Fruit fly (Drosophila melanogaster) whole organism, embryonic: Measurements from ENCODE around the gene P5CDh1.

Experiments
- Ada2b ChIP-seq: fragments of 200-800 bp; sonication (Bioruptor generic); IDR thresholded peaks from 2 replicates; pipeline ENCODE4 v1.3.6; 2022; ENCODE audit warnings: missing biosample characterization, missing genetic modification characterization
- C15 ChIP-seq: fragments of 200-800 bp; sonication (Bioruptor generic); IDR thresholded peaks from 3 replicates; pipeline ENCODE4 v1.3.6; 2022; ENCODE audit warnings: missing biosample characterization, missing genetic modification characterization
- CG10209 ChIP-seq: fragments of 200-800 bp; sonication (Bioruptor generic); optimal IDR thresholded peaks from 3 replicates; lab custom pipeline; 2017; ENCODE audit warnings: missing biosample characterization, mild to moderate bottlenecking, missing genetic modification characterization, missing genetic modification reagents
- CG10267 ChIP-seq: fragments of 200-800 bp; sonication (Bioruptor generic); optimal IDR thresholded peaks from 2 replicates; lab custom pipeline; 2018; ENCODE audit warnings: missing biosample characterization, mild to moderate bottlenecking, missing genetic modification characterization, moderate library complexity
- CG11504 ChIP-seq: fragments of 200-800 bp; sonication (Bioruptor generic); optimal IDR thresholded peaks from 3 replicates; lab custom pipeline; 2019; ENCODE audit warnings: missing biosample characterization, mild to moderate bottlenecking, missing genetic modification characterization, moderate library complexity
- CG11695 ChIP-seq: fragments of 200-800 bp; sonication (Bioruptor generic); IDR thresholded peaks from 3 replicates; pipeline ENCODE4 v1.3.6; 2022; ENCODE audit warnings: missing biosample characterization, missing genetic modification characterization
- CG12155 ChIP-seq: fragments of 200-800 bp; sonication (Bioruptor generic); optimal IDR thresholded peaks from 3 replicates; lab custom pipeline; 2016; ENCODE audit warnings: missing biosample characterization, missing genetic modification characterization
- CG12299 ChIP-seq: fragments of 200-800 bp; sonication (Bioruptor generic); optimal IDR thresholded peaks from 2 replicates; lab custom pipeline; 2018; ENCODE audit warnings: missing biosample characterization, mild to moderate bottlenecking, missing genetic modification characterization
- CG12744 ChIP-seq: fragments of 200-800 bp; sonication (Bioruptor generic); optimal IDR thresholded peaks from 2 replicates; lab custom pipeline; 2016; ENCODE audit warnings: missing biosample characterization, missing genetic modification characterization
- CG17359 ChIP-seq: fragments of 200-800 bp; sonication (Bioruptor generic); optimal IDR thresholded peaks from 3 replicates; lab custom pipeline; 2018; ENCODE audit warnings: missing biosample characterization, mild to moderate bottlenecking, missing genetic modification characterization, moderate library complexity
- CG18262 ChIP-seq: fragments of 200-800 bp; optimal IDR thresholded peaks from 3 replicates; lab custom pipeline; 2019; ENCODE audit warnings: missing biosample characterization, mild to moderate bottlenecking, missing genetic modification characterization, moderate library complexity
- CG2116 ChIP-seq: fragments of 200-800 bp; sonication (Bioruptor generic); optimal IDR thresholded peaks from 3 replicates; lab custom pipeline; 2018; ENCODE audit warnings: missing biosample characterization, mild to moderate bottlenecking, missing genetic modification characterization
- CG2120 ChIP-seq: fragments of 200-800 bp; sonication (Bioruptor generic); optimal IDR thresholded peaks from 3 replicates; lab custom pipeline; 2016; ENCODE audit warnings: missing biosample characterization, missing genetic modification characterization
- CG2678 ChIP-seq: fragments of 200-800 bp; sonication (Bioruptor generic); optimal IDR thresholded peaks from 3 replicates; lab custom pipeline; 2019; ENCODE audit warnings: missing biosample characterization, mild to moderate bottlenecking, missing genetic modification characterization, moderate library complexity
- CG6854 ChIP-seq: fragments of 200-800 bp; sonication (Bioruptor generic); optimal IDR thresholded peaks from 3 replicates; lab custom pipeline; 2017; ENCODE audit warnings: missing biosample characterization, mild to moderate bottlenecking, missing genetic modification characterization
- CG8089 ChIP-seq: fragments of 200-800 bp; sonication (Bioruptor generic); optimal IDR thresholded peaks from 3 replicates; lab custom pipeline; 2016; ENCODE audit warnings: missing biosample characterization, missing genetic modification characterization
- CG9215 ChIP-seq: fragments of 200-800 bp; sonication (Bioruptor generic); IDR thresholded peaks from 2 replicates; pipeline ENCODE4 v1.3.6; 2022; ENCODE audit warnings: missing biosample characterization, missing genetic modification characterization
- Dll ChIP-seq: fragments of 200-800 bp; sonication (Bioruptor generic); IDR thresholded peaks from 4 replicates; pipeline ENCODE4 v1.3.6; 2022; ENCODE audit warnings: missing biosample characterization, missing genetic modification characterization; ENCODE audit not compliant: partially characterized antibody
- Dp ChIP-seq: fragments of 200-800 bp; sonication (Bioruptor generic); optimal IDR thresholded peaks from 2 replicates; lab custom pipeline; 2018; ENCODE audit warnings: missing biosample characterization, mild to moderate bottlenecking, missing genetic modification characterization, moderate library complexity
- Fer1 ChIP-seq: fragments of 200-800 bp; sonication (Bioruptor generic); optimal IDR thresholded peaks from 2 replicates; lab custom pipeline; 2017; ENCODE audit warnings: missing biosample characterization, mild to moderate bottlenecking, missing genetic modification characterization
- GATAe ChIP-seq: fragments of 200-800 bp; sonication (Bioruptor generic); conservative IDR thresholded peaks from 2 replicates; pipeline ENCODE4 v1.3.6; 2022; ENCODE audit warnings: missing biosample characterization, missing genetic modification characterization
- Hr3 ChIP-seq: fragments of 200-800 bp; sonication (Bioruptor generic); optimal IDR thresholded peaks from 3 replicates; lab custom pipeline; 2016; ENCODE audit warnings: missing biosample characterization, missing genetic modification characterization
- Lpt ChIP-seq: fragments of >200 bp; optimal IDR thresholded peaks from 2 replicates; lab custom pipeline; 2018; ENCODE audit warnings: missing biosample characterization, missing genetic modification characterization
- Mes4 ChIP-seq: fragments of 200-800 bp; sonication (Bioruptor generic); optimal IDR thresholded peaks from 2 replicates; lab custom pipeline; 2016; ENCODE audit warnings: missing biosample characterization, missing genetic modification characterization
- Mrtf ChIP-seq: fragments of 200-800 bp; sonication (Bioruptor generic); IDR thresholded peaks from 3 replicates; pipeline ENCODE4 v1.3.6; 2022; ENCODE audit warnings: missing biosample characterization, missing genetic modification characterization
- Nf-YA ChIP-seq: fragments of 200-800 bp; sonication (Bioruptor generic); IDR thresholded peaks from 2 replicates; pipeline ENCODE4 v1.3.6; 2022; ENCODE audit warnings: missing biosample characterization, missing genetic modification characterization
- Rx ChIP-seq: fragments of 200-800 bp; sonication (Bioruptor generic); IDR thresholded peaks from 2 replicates; pipeline ENCODE4 v1.3.6; 2022; ENCODE audit warnings: missing biosample characterization, missing genetic modification characterization
- Sry-δ ChIP-seq: fragments of 200-800 bp; sonication (Bioruptor generic); optimal IDR thresholded peaks from 2 replicates; lab custom pipeline; 2016; ENCODE audit warnings: missing biosample characterization, missing genetic modification characterization
- Stat92E ChIP-seq, 3 experiments: fragments of >200 bp in 2 of 3; fragments of 200-800 bp in 1 of 3; sonication (Bioruptor generic) in 1 of 3; optimal IDR thresholded peaks; 2 replicates each; lab custom pipeline; 2017 to 2019; ENCODE audit warnings: missing biosample characterization in 3 of 3, missing genetic modification characterization in 3 of 3, mild to moderate bottlenecking in 1 of 3, moderate library complexity in 1 of 3
- TFAM ChIP-seq: fragments of 200-800 bp; sonication (Bioruptor generic); optimal IDR thresholded peaks from 2 replicates; lab custom pipeline; 2017; ENCODE audit warnings: missing biosample characterization, missing genetic modification characterization, inconsistent platforms
- Taf1 ChIP-seq: fragments of 200-800 bp; sonication (Bioruptor generic); IDR thresholded peaks from 2 replicates; pipeline ENCODE4 v1.3.6; 2022; ENCODE audit warnings: missing biosample characterization, missing genetic modification characterization
- Xbp1 ChIP-seq: fragments of 200-800 bp; sonication (Bioruptor generic); optimal IDR thresholded peaks from 3 replicates; lab custom pipeline; 2016; ENCODE audit warnings: missing biosample characterization, mild to moderate bottlenecking, missing genetic modification characterization
- abd-A ChIP-seq: fragments of 200-800 bp; sonication (Bioruptor generic); optimal IDR thresholded peaks from 3 replicates; lab custom pipeline; 2019; ENCODE audit warnings: missing biosample characterization, mild to moderate bottlenecking, missing genetic modification characterization, moderate library complexity
- br ChIP-seq: fragments of >200 bp; optimal IDR thresholded peaks from 2 replicates; lab custom pipeline; 2017
- eyg ChIP-seq: fragments of 200-800 bp; sonication (Bioruptor generic); optimal IDR thresholded peaks from 3 replicates; lab custom pipeline; 2016; ENCODE audit warnings: missing biosample characterization, missing genetic modification characterization
- fd3F ChIP-seq: fragments of 200-800 bp; sonication (Bioruptor generic); optimal IDR thresholded peaks from 2 replicates; lab custom pipeline; 2018; ENCODE audit warnings: missing biosample characterization, mild to moderate bottlenecking, missing genetic modification characterization, moderate library complexity
- gcm ChIP-seq: fragments of 200-800 bp; sonication (Bioruptor generic); optimal IDR thresholded peaks from 2 replicates; lab custom pipeline; 2019; ENCODE audit warnings: missing biosample characterization, mild to moderate bottlenecking, missing genetic modification characterization, moderate library complexity
- gro ChIP-seq: fragments of 200-800 bp; sonication (Bioruptor generic); optimal IDR thresholded peaks from 2 replicates; lab custom pipeline; 2016; ENCODE audit warnings: missing biosample characterization, missing genetic modification characterization
- her ChIP-seq: fragments of 200-800 bp; sonication (Bioruptor generic); optimal IDR thresholded peaks from 2 replicates; lab custom pipeline; 2016; ENCODE audit warnings: missing biosample characterization, missing genetic modification characterization
- hth ChIP-seq: fragments of >200 bp; optimal IDR thresholded peaks from 2 replicates; lab custom pipeline; 2017; ENCODE audit warnings: inconsistent platforms
- jumu ChIP-seq: fragments of 200-800 bp; sonication (Bioruptor generic); optimal IDR thresholded peaks from 3 replicates; lab custom pipeline; 2016; ENCODE audit warnings: missing biosample characterization, missing genetic modification characterization
- nerfin-2 ChIP-seq: fragments of 200-800 bp; sonication (Bioruptor generic); IDR thresholded peaks from 2 replicates; pipeline ENCODE4 v1.3.6; 2022; ENCODE audit warnings: missing biosample characterization, missing genetic modification characterization; ENCODE audit not compliant: partially characterized antibody
- peb ChIP-seq: fragments of 200-800 bp; sonication (Bioruptor generic); IDR thresholded peaks from 2 replicates; pipeline ENCODE4 v1.3.6; 2022; ENCODE audit warnings: missing biosample characterization, missing genetic modification characterization
- pum ChIP-seq: fragments of 200-800 bp; sonication (Bioruptor generic); optimal IDR thresholded peaks from 2 replicates; lab custom pipeline; 2016; ENCODE audit warnings: missing biosample characterization, missing genetic modification characterization
- ranshi ChIP-seq: fragments of 200-800 bp; sonication (Bioruptor generic); IDR thresholded peaks from 2 replicates; pipeline ENCODE4 v1.3.6; 2022; ENCODE audit warnings: missing biosample characterization, missing genetic modification characterization
- rib ChIP-seq: fragments of 200-800 bp; sonication (Bioruptor generic); IDR thresholded peaks from 2 replicates; pipeline ENCODE4 v1.3.6; 2022; ENCODE audit warnings: missing biosample characterization, missing genetic modification characterization
- run ChIP-seq: fragments of 200-800 bp; sonication (Bioruptor generic); optimal IDR thresholded peaks from 3 replicates; lab custom pipeline; 2018; ENCODE audit warnings: missing biosample characterization, mild to moderate bottlenecking, missing genetic modification characterization
- sens ChIP-seq: fragments of 200-800 bp; sonication (Bioruptor generic); peaks from one replicate; lab custom pipeline; 2016; ENCODE audit warnings: missing biosample characterization, missing genetic modification characterization
- slou ChIP-seq: fragments of 200-800 bp; sonication (Bioruptor generic); optimal IDR thresholded peaks from 3 replicates; lab custom pipeline; 2016; ENCODE audit warnings: missing biosample characterization, missing genetic modification characterization
- toy ChIP-seq: fragments of 200-800 bp; sonication (Bioruptor generic); IDR thresholded peaks from 2 replicates; pipeline ENCODE4 v1.3.6; 2022; ENCODE audit warnings: missing biosample characterization, missing genetic modification characterization
- ttk ChIP-seq: fragments of 200-800 bp; sonication (Bioruptor generic); IDR thresholded peaks from 2 replicates; pipeline ENCODE4 v2.1.2; 2022; ENCODE audit warnings: missing biosample characterization, missing genetic modification characterization
- unc-4 ChIP-seq: fragments of 200-800 bp; sonication (Bioruptor generic); IDR thresholded peaks from 2 replicates; pipeline ENCODE4 v1.3.6; 2022; ENCODE audit warnings: missing biosample characterization, missing genetic modification characterization; ENCODE audit not compliant: partially characterized antibody
- wek ChIP-seq: fragments of 200-800 bp; sonication (Bioruptor generic); optimal IDR thresholded peaks from 3 replicates; lab custom pipeline; 2018; ENCODE audit warnings: missing biosample characterization, mild to moderate bottlenecking, missing genetic modification characterization, moderate library complexity

P5CDh1 gene

DNA sequence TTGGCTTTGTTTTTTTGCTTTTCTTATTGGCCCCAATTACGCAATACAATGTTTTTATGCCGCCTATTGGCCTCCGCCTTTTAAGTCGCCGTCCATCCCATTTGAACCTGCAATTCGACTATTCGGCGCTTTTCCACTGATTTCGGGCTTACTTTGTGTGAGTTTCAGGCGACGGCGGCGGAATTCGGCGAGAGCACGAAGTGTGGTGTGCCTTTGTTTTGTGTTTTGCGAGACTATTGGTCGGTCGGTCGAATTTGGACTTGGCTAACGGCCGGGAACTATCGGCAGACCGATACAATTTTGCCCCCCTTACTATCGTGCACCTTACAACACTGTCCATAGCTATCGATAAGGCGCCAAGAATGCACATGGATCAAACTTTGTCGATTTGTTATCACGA, at the start of gene P5CDh1 (continued):
- no peak for TF ChIP-seq run
- no peak for TF ChIP-seq CG6854 (GFP tag; lab: Kevin White, UChicago)
- peak; percentile 22 for TF ChIP-seq sens (GFP tag; lab: Kevin White, UChicago)
- no peak for TF ChIP-seq jumu (GFP tag; lab: Kevin White, UChicago)
- TF ChIP-seq CG9215 (GFP tag; lab: Robert Waterston, UW), result no peak
- peak; percentile 48 for TF ChIP-seq her (GFP tag; lab: Kevin White, UChicago)
- TF ChIP-seq fd3F, result no peak
- no peak for TF ChIP-seq pum
- no peak for TF ChIP-seq Ada2b
- no peak for TF ChIP-seq Hr3 (GFP tag; lab: Kevin White, UChicago)
- TF ChIP-seq eyg (GFP tag; lab: Kevin White, UChicago), result no peak
- no peak for TF ChIP-seq ttk (GFP tag; lab: Robert Waterston, UW)
- no peak for TF ChIP-seq rib (GFP tag; lab: Robert Waterston, UW)
- TF ChIP-seq CG11695 (GFP tag; lab: Robert Waterston, UW), result peak; percentile 33; the same call in 1 of the 3 replicates
- peak; percentile 54 for TF ChIP-seq Fer1 (GFP tag; lab: Kevin White, UChicago)
- peak; percentile 97 for TF ChIP-seq Dp (GFP tag; lab: Kevin White, UChicago)
- peak; percentile 91 for TF ChIP-seq unc-4 (GFP tag; lab: Robert Waterston, UW)
- no peak for TF ChIP-seq peb (GFP tag; lab: Robert Waterston, UW)
- TF ChIP-seq CG12744 (GFP tag; lab: Kevin White, UChicago), result no peak
- no peak for TF ChIP-seq Taf1 (GFP tag; lab: Robert Waterston, UW)
- TF ChIP-seq GATAe (GFP tag; lab: Robert Waterston, UW), result no peak
- no peak for TF ChIP-seq Lpt
- TF ChIP-seq Rx (GFP tag; lab: Robert Waterston, UW), result no peak
- no peak for TF ChIP-seq C15 (GFP tag; lab: Robert Waterston, UW)
- TF ChIP-seq wek, result peak; percentile 18
- no peak for TF ChIP-seq br (lab: Kevin White, UChicago)
- peak; percentile 55 for TF ChIP-seq CG2120 (GFP tag; lab: Kevin White, UChicago)
- peak; percentile 2 for TF ChIP-seq CG17359 (tag; lab: Kevin White, UChicago)
- TF ChIP-seq hth (lab: Kevin White, UChicago), result no peak
- TF ChIP-seq CG18262 (tag; lab: Kevin White, UChicago), result no peak
- peak; percentile 87; the same call in 3 of the 4 replicates for TF ChIP-seq Dll (GFP tag; lab: Robert Waterston, UW)
- peak; percentile 54 for TF ChIP-seq gro (GFP tag; lab: Kevin White, UChicago)
- peak; percentile 15; the same call in 1 of the 2 replicates for TF ChIP-seq ranshi (GFP tag; lab: Robert Waterston, UW)
- TF ChIP-seq toy (GFP tag; lab: Robert Waterston, UW), result no peak
- no peak for TF ChIP-seq CG2678 (tag; lab: Kevin White, UChicago)
- peak; percentile 90 for TF ChIP-seq CG2116 (GFP tag; lab: Kevin White, UChicago)
- no peak for TF ChIP-seq CG10209
- TF ChIP-seq nerfin-2 (GFP tag; lab: Robert Waterston, UW), result peak; percentile 86
- no peak for TF ChIP-seq TFAM (GFP tag; lab: Kevin White, UChicago)
- TF ChIP-seq Stat92E (GFP tag; optimal IDR thresholded peaks at IDR 0.05; lab: Kevin White, UChicago), result no peak
- TF ChIP-seq slou, result no peak
- TF ChIP-seq CG11504, result peak; percentile 19
- peak; percentile 95 for TF ChIP-seq CG10267 (tag; lab: Kevin White, UChicago)
- TF ChIP-seq CG12299 (tag; lab: Kevin White, UChicago), result peak; percentile 52
- TF ChIP-seq Mrtf (GFP tag; lab: Robert Waterston, UW), result no peak
- no peak for TF ChIP-seq Mes4
- no peak for TF ChIP-seq Nf-YA
- TF ChIP-seq gcm (GFP tag; lab: Kevin White, UChicago), result no peak
- peak; percentile 81 for TF ChIP-seq Sry-δ (GFP tag; lab: Kevin White, UChicago)
- peak; percentile 15 for TF ChIP-seq CG8089
- TF ChIP-seq abd-A (tag; lab: Kevin White, UChicago), result peak; percentile 2
- TF ChIP-seq CG12155, result peak; percentile 63
- peak; percentile 23 for TF ChIP-seq Xbp1 (GFP tag; lab: Kevin White, UChicago)
